Fruit fly (Drosophila melanogaster): ENCODE data around the gene Pdk1.

Pdk1 gene

dm6 chr3L:161833-162587, 32.8 kb downstream of the Pdk1 start:
- TF ChIP-seq sd (tag; optimal IDR thresholded peaks at IDR 0.05) (peak; percentile 33), CG7357 (GFP tag; IDR thresholded peaks at IDR 0.05) (no peak), ci (GFP tag; IDR thresholded peaks at IDR 0.05) (0 out of 3 replicates have a peak, but pooled peaks have one; percentile 18), vnd (GFP tag; IDR thresholded peaks at IDR 0.05; ENCODE audit: partially characterized antibody) (0 out of 3 replicates have a peak, but pooled peaks have one; percentile 24), Fer3 (tag; optimal IDR thresholded peaks at IDR 0.05) (no peak), esg (GFP tag; conservative IDR thresholded peaks at IDR 0.05) (no peak), Med (GFP tag) (peak; percentile 64), CG10431 (GFP tag; optimal IDR thresholded peaks at IDR 0.05) (no peak), sens (GFP tag) (peak; percentile 69), sug (tag; optimal IDR thresholded peaks at IDR 0.05) (peak; percentile 84), Atf-2 (GFP tag; optimal IDR thresholded peaks at IDR 0.05) (no peak), lola (GFP tag; optimal IDR thresholded peaks at IDR 0.05) (peak in 1 of 3 experiments; percentile 1), grn (GFP tag; optimal IDR thresholded peaks at IDR 0.05) (peak; percentile 86), exex (tag; optimal IDR thresholded peaks at IDR 0.05) (peak; percentile 82), zen (tag; optimal IDR thresholded peaks at IDR 0.05) (peak; percentile 79), CG12769 (tag; optimal IDR thresholded peaks at IDR 0.05) (peak; percentile 2), CG17568 (GFP tag; optimal IDR thresholded peaks at IDR 0.05) (no peak), CG34376 (GFP tag; optimal IDR thresholded peaks at IDR 0.05) (peak; percentile 45), CG7745 (tag; optimal IDR thresholded peaks at IDR 0.05) (peak; percentile 69), chinmo (GFP tag; IDR thresholded peaks at IDR 0.05; ENCODE audit: partially characterized antibody) (0 out of 4 replicates have a peak, but pooled peaks have one; percentile 63), mirr (GFP tag; optimal IDR thresholded peaks at IDR 0.05) (peak; percentile 68), Six4 (GFP tag; optimal IDR thresholded peaks at IDR 0.05) (no peak), GATAe (GFP tag; conservative IDR thresholded peaks at IDR 0.05) (peak; percentile 39; the same call in 1 of the 2 replicates), insv (GFP tag; optimal IDR thresholded peaks at IDR 0.05) (peak in 1 of 2 experiments; percentile 83), gt (GFP tag; IDR thresholded peaks at IDR 0.05) (no peak), twi (tag; optimal IDR thresholded peaks at IDR 0.05) (peak; percentile 88)

dm6 chr3L:165981-166788, 36.9 kb downstream of the Pdk1 start:
- TF ChIP-seq ssp (GFP tag; IDR thresholded peaks at IDR 0.05), result no peak
- peak in 1 of 2 experiments; percentile 11 for TF ChIP-seq Hr51 (GFP tag; optimal IDR thresholded peaks at IDR 0.05)
- no peak for TF ChIP-seq PHDP (tag; optimal IDR thresholded peaks at IDR 0.05)
- no peak for TF ChIP-seq fd102C (GFP tag; optimal IDR thresholded peaks at IDR 0.05)
- no peak for TF ChIP-seq H2.0 (GFP tag; IDR thresholded peaks at IDR 0.05)
- peak; percentile 21 for TF ChIP-seq slp2 (GFP tag; optimal IDR thresholded peaks at IDR 0.05)
- 0 out of 3 replicates have a peak, but pooled peaks have one; percentile 24 for TF ChIP-seq row (GFP tag; IDR thresholded peaks at IDR 0.05)
- TF ChIP-seq CG33213 (GFP tag; optimal IDR thresholded peaks at IDR 0.05), result no peak
- peak; percentile 50 for TF ChIP-seq CG18599 (GFP tag; optimal IDR thresholded peaks at IDR 0.05)
- TF ChIP-seq CG10462 (GFP tag; optimal IDR thresholded peaks at IDR 0.05), result no peak
- no peak for TF ChIP-seq tup (GFP tag; optimal IDR thresholded peaks at IDR 0.05)
- TF ChIP-seq Awh (GFP tag; IDR thresholded peaks at IDR 0.05), result no peak
- TF ChIP-seq B-H1 (GFP tag; IDR thresholded peaks at IDR 0.05), result no peak
- no peak for TF ChIP-seq Abd-B (GFP tag; optimal IDR thresholded peaks at IDR 0.05)
- TF ChIP-seq Sin3A (optimal IDR thresholded peaks at IDR 0.05), result no peak
- TF ChIP-seq Rx (GFP tag; IDR thresholded peaks at IDR 0.05), result no peak
- no peak for TF ChIP-seq CG17912 (GFP tag; optimal IDR thresholded peaks at IDR 0.05)
- TF ChIP-seq Ets97D (GFP tag; optimal IDR thresholded peaks at IDR 0.05), result no peak
- TF ChIP-seq CG1647 (GFP tag; optimal IDR thresholded peaks at IDR 0.05), result no peak
- no peak for TF ChIP-seq CG7271 (tag; optimal IDR thresholded peaks at IDR 0.05)
- TF ChIP-seq CG1602 (GFP tag; optimal IDR thresholded peaks at IDR 0.05), result no peak
- TF ChIP-seq knrl (GFP tag; IDR thresholded peaks at IDR 0.05; ENCODE audit: partially characterized antibody), result no peak

Measured in whole organism, embryonic.